Worm (Caenorhabditis elegans) whole organism, young adult: ENCODE measurements around the gene ttr-44.

Experiments used
- B0261.1 ChIP-seq: sonication (generic microtip); optimal IDR thresholded peaks from 2 replicates; lab custom pipeline; 2016; ENCODE audit warnings: mild to moderate bottlenecking, missing genetic modification characterization, moderate library complexity, missing compliant biosample characterization
- D2030.7 ChIP-seq: fragments of 200-800 bp; sonication (Bioruptor generic); IDR thresholded peaks from 2 replicates; pipeline ENCODE4 v1.3.6; 2022; ENCODE audit warnings: missing genetic modification reagents, missing genetic modification characterization, missing compliant biosample characterization
- F23B12.7 ChIP-seq: sonication (generic microtip); optimal IDR thresholded peaks from 2 replicates; lab custom pipeline; 2017; ENCODE audit warnings: missing genetic modification characterization, mild to moderate bottlenecking, missing compliant biosample characterization, antibody characterized with exemption, moderate library complexity; ENCODE audit not compliant: insufficient read depth
- F39B2.1 ChIP-seq: fragments of 200-800 bp; sonication (Bioruptor generic); IDR thresholded peaks from 2 replicates; pipeline ENCODE4 v1.3.6; 2022; ENCODE audit warnings: missing genetic modification reagents, missing genetic modification characterization, missing compliant biosample characterization
- F55B11.4 ChIP-seq: sonication (generic microtip); optimal IDR thresholded peaks from 2 replicates; lab custom pipeline; 2016; ENCODE audit warnings: missing compliant biosample characterization, missing genetic modification characterization, borderline replicate concordance; ENCODE audit not compliant: insufficient read depth
- K12H6.12 ChIP-seq: fragments of 200-800 bp; sonication (Bioruptor generic); optimal IDR thresholded peaks from 2 replicates; lab custom pipeline; 2018; ENCODE audit warnings: mild to moderate bottlenecking, missing genetic modification characterization, missing compliant biosample characterization
- ZK185.1 ChIP-seq: sonication (generic microtip); optimal IDR thresholded peaks from 2 replicates; lab custom pipeline; 2016; ENCODE audit warnings: mild to moderate bottlenecking, missing genetic modification characterization, missing compliant biosample characterization; ENCODE audit not compliant: poor library complexity, severe bottlenecking
- akir-1 ChIP-seq: fragments of 200-800 bp; sonication (Bioruptor generic); optimal IDR thresholded peaks from 2 replicates; lab custom pipeline; 2018; ENCODE audit warnings: mild to moderate bottlenecking, missing genetic modification characterization, moderate library complexity, missing compliant biosample characterization
- bed-1 ChIP-seq: fragments of 200-800 bp; sonication (Bioruptor generic); IDR thresholded peaks from 2 replicates; pipeline ENCODE4 v1.3.6; 2022; ENCODE audit warnings: missing genetic modification reagents, missing genetic modification characterization, missing compliant biosample characterization
- ceh-58 ChIP-seq: fragments of 200-800 bp; sonication (Bioruptor generic); IDR thresholded peaks from 2 replicates; pipeline ENCODE4 v1.3.6; 2022; ENCODE audit warnings: missing genetic modification characterization, missing compliant biosample characterization
- chd-7 ChIP-seq: sonication (generic microtip); optimal IDR thresholded peaks from 2 replicates; lab custom pipeline; 2016; ENCODE audit warnings: mild to moderate bottlenecking, missing genetic modification characterization, moderate library complexity, missing compliant biosample characterization
- egrh-3 ChIP-seq: fragments of 200-800 bp; sonication (Bioruptor generic); IDR thresholded peaks from 2 replicates; pipeline ENCODE4 v1.3.6; 2022; ENCODE audit warnings: missing genetic modification reagents, missing genetic modification characterization, missing compliant biosample characterization
- ets-4 ChIP-seq: fragments of 200-800 bp; sonication (Bioruptor generic); optimal IDR thresholded peaks from 2 replicates; lab custom pipeline; 2018; ENCODE audit warnings: mild to moderate bottlenecking, missing genetic modification characterization, missing compliant biosample characterization
- him-1 ChIP-seq: sonication (generic microtip); optimal IDR thresholded peaks from 2 replicates; lab custom pipeline; 2016; ENCODE audit warnings: missing genotype, missing genetic modification reagents, missing genetic modification characterization, missing compliant biosample characterization
- hrde-1 ChIP-seq: sonication (generic microtip); optimal IDR thresholded peaks from 2 replicates; lab custom pipeline; 2016; ENCODE audit warnings: missing genetic modification characterization, mild to moderate bottlenecking, missing compliant biosample characterization, moderate library complexity, missing genotype, missing genetic modification reagents, borderline replicate concordance
- let-607 ChIP-seq, 2 experiments: fragments of 200-800 bp in 1 of 2; sonication (Bioruptor generic) in 1 of 2; sonication (generic microtip) in 1 of 2; optimal IDR thresholded peaks; 2 replicates each; lab custom pipeline; 2016 to 2018; ENCODE audit warnings: mild to moderate bottlenecking in 2 of 2, missing compliant biosample characterization in 2 of 2, missing genetic modification characterization in 2 of 2, moderate library complexity in 2 of 2, missing genotype in 1 of 2
- lsl-1 ChIP-seq: fragments of 200-800 bp; sonication (Bioruptor generic); optimal IDR thresholded peaks from 2 replicates; lab custom pipeline; 2018; ENCODE audit warnings: mild to moderate bottlenecking, missing genetic modification characterization, moderate library complexity, missing compliant biosample characterization
- madf-3 ChIP-seq: fragments of 200-800 bp; sonication (Bioruptor generic); IDR thresholded peaks from 2 replicates; pipeline ENCODE4 v1.3.6; 2022; ENCODE audit warnings: missing genetic modification reagents, missing genetic modification characterization, missing compliant biosample characterization
- madf-8 ChIP-seq: fragments of 200-800 bp; sonication (Bioruptor generic); conservative IDR thresholded peaks from 2 replicates; pipeline ENCODE4 v1.3.6; 2022; ENCODE audit warnings: missing genetic modification reagents, missing genetic modification characterization, missing compliant biosample characterization
- mel-28 ChIP-seq: sonication (generic microtip); optimal IDR thresholded peaks from 2 replicates; lab custom pipeline; 2016; ENCODE audit warnings: borderline replicate concordance, mild to moderate bottlenecking, missing genetic modification characterization, missing compliant biosample characterization
- nfyb-1 ChIP-seq: fragments of 200-800 bp; sonication (Bioruptor generic); IDR thresholded peaks from 2 replicates; pipeline ENCODE4 v1.3.6; 2022; ENCODE audit warnings: missing genetic modification reagents, missing genetic modification characterization, missing compliant biosample characterization
- nhr-27 ChIP-seq: fragments of 200-800 bp; sonication (Bioruptor generic); optimal IDR thresholded peaks from 2 replicates; lab custom pipeline; 2018; ENCODE audit warnings: mild to moderate bottlenecking, missing genetic modification characterization, moderate library complexity, missing compliant biosample characterization
- nhr-80 ChIP-seq: sonication (generic microtip); optimal IDR thresholded peaks from 2 replicates; lab custom pipeline; 2016; ENCODE audit warnings: missing genetic modification characterization, missing compliant biosample characterization
- rec-8 ChIP-seq, 2 experiments: sonication (generic microtip); optimal IDR thresholded peaks; 2 replicates each; lab custom pipeline; 2016; ENCODE audit warnings: mild to moderate bottlenecking in 2 of 2, missing genetic modification characterization in 2 of 2, missing genetic modification reagents in 2 of 2, missing genotype in 2 of 2, missing biosample characterization in 1 of 2, missing compliant biosample characterization in 1 of 2, moderate library complexity in 1 of 2
- rpc-1 ChIP-seq, 2 experiments: fragments of 150-350 bp in 1 of 2; sonication (generic microtip) in 1 of 2; optimal IDR thresholded peaks; 2 replicates each; lab custom pipeline; 2014 to 2018; ENCODE audit warnings: missing biosample characterization in 1 of 2, missing genetic modification characterization in 1 of 2, missing genetic modification reagents in 1 of 2, missing genotype in 1 of 2
- sea-2 ChIP-seq: fragments of 200-800 bp; sonication (Bioruptor generic); IDR thresholded peaks from 2 replicates; pipeline ENCODE4 v1.3.6; 2022; ENCODE audit warnings: missing genetic modification characterization, missing compliant biosample characterization
- snpc-1.1 ChIP-seq: sonication (generic microtip); optimal IDR thresholded peaks from 2 replicates; lab custom pipeline; 2017; ENCODE audit warnings: missing genetic modification characterization, mild to moderate bottlenecking, missing compliant biosample characterization, antibody characterized with exemption, moderate library complexity, missing genotype, missing genetic modification reagents; ENCODE audit not compliant: insufficient read depth
- snpc-4 ChIP-seq, 5 experiments: fragments of 150-350 bp in 1 of 5; sonication (generic microtip) in 4 of 5; optimal IDR thresholded peaks; 2 replicates each; lab custom pipeline; 2014 to 2018; ENCODE audit warnings: missing genetic modification characterization in 5 of 5, missing biosample characterization in 3 of 5, antibody characterized with exemption in 2 of 5, mild to moderate bottlenecking in 2 of 5, missing compliant biosample characterization in 2 of 5, missing genotype in 2 of 5, moderate library complexity in 2 of 5, missing genetic modification reagents in 1 of 5
- sptf-2 ChIP-seq: fragments of 200-800 bp; sonication (Bioruptor generic); optimal IDR thresholded peaks from 2 replicates; lab custom pipeline; 2018; ENCODE audit warnings: mild to moderate bottlenecking, missing genetic modification characterization, missing compliant biosample characterization
- tbp1 ChIP-seq: fragments of 200-800 bp; sonication (Bioruptor generic); optimal IDR thresholded peaks from 2 replicates; lab custom pipeline; 2018; ENCODE audit warnings: mild to moderate bottlenecking, missing genetic modification characterization, missing compliant biosample characterization
- ztf-25 ChIP-seq: fragments of 200-800 bp; sonication (Bioruptor generic); IDR thresholded peaks from 2 replicates; pipeline ENCODE4 v1.3.6; 2022; ENCODE audit warnings: missing genetic modification reagents, missing genetic modification characterization, missing compliant biosample characterization
- ztf-26 ChIP-seq: sonication (generic microtip); optimal IDR thresholded peaks from 2 replicates; lab custom pipeline; 2017; ENCODE audit warnings: missing genetic modification characterization, missing compliant biosample characterization

The ttr-44 gene

DNA sequence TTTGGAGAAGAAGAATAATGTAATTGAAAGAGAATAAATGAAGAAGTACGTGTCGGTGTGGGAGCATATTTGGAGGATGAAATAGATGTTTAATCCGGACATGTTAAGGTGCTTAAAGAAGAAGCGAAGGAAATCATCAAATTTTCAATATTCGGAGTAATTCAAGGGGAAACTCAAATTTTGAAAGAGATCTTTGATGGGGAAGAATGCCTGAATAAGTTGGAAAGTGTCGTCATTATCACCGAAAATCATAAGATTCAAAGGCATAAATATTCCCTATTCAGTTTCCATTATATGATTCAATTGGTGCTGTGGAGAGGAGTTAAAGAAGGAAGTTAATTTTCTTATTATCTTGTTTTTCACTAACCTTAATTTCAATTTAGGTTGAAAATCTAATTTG lies 15.4 kb downstream of the ttr-44 start, which contains the start of gene semi-1:
semi-1 (minus strand) TSS at position 101 of the 400 bp plus-strand sequence.
- TF ChIP-seq sptf-2 (GFP tag; lab: Kevin White, UChicago) (no peak), snpc-4 (GFP tag; optimal IDR thresholded peaks at IDR 0.05; lab: Kevin White, UChicago) (no peak), snpc-4 (tag; optimal IDR thresholded peaks at IDR 0.05; lab: Kevin White, UChicago) (no peak)

DNA sequence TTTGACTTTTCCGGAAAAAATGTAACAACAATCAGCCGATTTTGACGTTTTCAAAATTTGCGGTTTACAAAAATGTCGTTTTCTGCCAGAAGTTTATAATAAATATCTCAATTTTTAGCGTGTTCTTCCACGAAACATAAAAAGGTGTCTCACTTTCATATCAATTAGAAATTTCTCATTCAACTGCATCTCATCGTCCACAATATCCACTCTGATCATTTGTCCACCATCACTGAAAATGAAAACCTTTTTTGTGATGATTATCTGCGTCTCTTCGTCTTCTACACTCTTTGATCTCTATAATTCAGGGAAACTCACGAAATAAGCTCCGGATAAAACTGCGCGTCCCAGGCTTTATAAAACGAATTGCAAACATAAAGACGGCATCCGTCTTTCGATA lies 18.0 kb downstream of the ttr-44 start:
- TF ChIP-seq lsl-1 (GFP tag; lab: Kevin White, UChicago): no peak
- no peak for TF ChIP-seq ZK185.1 (tag; lab: Kevin White, UChicago)
- no peak for TF ChIP-seq chd-7 (tag; lab: Kevin White, UChicago)
- no peak for TF ChIP-seq ceh-58
- TF ChIP-seq nhr-80 (tag; lab: Kevin White, UChicago): no peak
- TF ChIP-seq bed-1 (GFP tag; lab: Robert Waterston, UW): no peak
- TF ChIP-seq hrde-1: no peak
- no peak for TF ChIP-seq F23B12.7
- TF ChIP-seq rpc-1 (optimal IDR thresholded peaks at IDR 0.05; lab: Kevin White, UChicago): no peak
- TF ChIP-seq rpc-1 (tag; optimal IDR thresholded peaks at IDR 0.05; lab: Kevin White, UChicago): no peak
- no peak for TF ChIP-seq nfyb-1
- no peak for TF ChIP-seq let-607 (tag; optimal IDR thresholded peaks at IDR 0.05; lab: Kevin White, UChicago)
- no peak for TF ChIP-seq egrh-3 (GFP tag; lab: Robert Waterston, UW)
- TF ChIP-seq ztf-26 (tag; lab: Kevin White, UChicago): no peak
- TF ChIP-seq akir-1 (GFP tag; lab: Kevin White, UChicago): no peak

DNA sequence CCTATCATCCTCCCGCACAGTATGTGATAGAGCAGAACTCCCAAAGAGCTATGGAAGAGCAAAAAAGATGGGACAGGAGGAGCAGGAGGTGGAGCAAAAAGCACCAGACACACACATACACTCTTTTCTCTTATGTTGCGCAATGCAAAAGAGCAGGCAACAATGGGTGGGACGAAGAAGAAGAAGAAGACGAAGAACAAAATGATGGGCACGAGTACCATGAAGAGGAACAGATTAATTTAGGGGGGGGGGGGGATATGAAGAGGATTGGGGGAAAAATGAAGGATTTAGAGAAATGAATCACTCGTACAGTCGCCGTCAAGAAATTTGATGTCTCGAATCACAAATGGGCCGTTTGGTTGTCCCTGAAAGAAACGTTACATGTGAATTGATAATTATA lies 18.9 kb downstream of the ttr-44 start, which contains the start of gene avr-15:
avr-15 (minus strand) TSS at position 101 of the 400 bp plus-strand sequence.
- TF ChIP-seq snpc-1.1 (tag; lab: Kevin White, UChicago) (no peak), sea-2 (GFP tag; lab: Robert Waterston, UW) (no peak), K12H6.12 (tag; lab: Kevin White, UChicago) (no peak), mel-28 (no peak), him-1 (tag; lab: Kevin White, UChicago) (no peak), F39B2.1 (GFP tag; lab: Robert Waterston, UW) (no peak), ets-4 (GFP tag; lab: Kevin White, UChicago) (no peak), nhr-27 (tag; lab: Kevin White, UChicago) (no peak), madf-3 (GFP tag; lab: Robert Waterston, UW) (no peak), F55B11.4 (tag; lab: Kevin White, UChicago) (no peak)

DNA sequence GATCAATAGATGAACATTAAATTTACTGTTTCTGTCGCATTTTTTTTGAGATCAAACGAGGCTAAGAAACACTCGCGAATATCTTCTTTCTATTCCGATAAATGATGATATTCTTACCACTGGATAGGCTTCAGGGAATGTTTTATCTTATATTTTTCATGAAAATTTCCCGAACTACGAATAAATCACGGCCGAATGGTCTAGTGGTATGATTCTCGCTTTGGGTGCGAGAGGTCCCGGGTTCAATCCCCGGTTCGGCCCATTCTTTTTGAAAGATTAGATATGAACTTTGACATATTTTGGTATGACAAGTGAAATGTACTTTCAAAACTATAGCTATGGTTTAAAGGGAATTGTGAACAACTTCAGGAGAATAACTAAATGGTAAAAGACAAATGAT lies 21.0 kb downstream of the ttr-44 start:
- 0 out of 2 replicates have a peak, but pooled peaks have one; percentile 63 for TF ChIP-seq ztf-25 (GFP tag; lab: Robert Waterston, UW)
- peak; percentile 46 for TF ChIP-seq rpc-1 (optimal IDR thresholded peaks at IDR 0.05; lab: Kevin White, UChicago)
- TF ChIP-seq rpc-1 (tag; optimal IDR thresholded peaks at IDR 0.05; lab: Kevin White, UChicago): peak; percentile 74
- peak; percentile 40; the same call in 1 of the 2 replicates for TF ChIP-seq D2030.7 (GFP tag; lab: Robert Waterston, UW)
- TF ChIP-seq B0261.1 (tag; lab: Kevin White, UChicago): peak; percentile 56
- TF ChIP-seq tbp1 (GFP tag; lab: Kevin White, UChicago): peak; percentile 80
- 0 out of 2 replicates have a peak, but pooled peaks have one; percentile 17 for TF ChIP-seq madf-8 (GFP tag; lab: Robert Waterston, UW)
- peak in 1 of 2 experiments; percentile 13 for TF ChIP-seq rec-8 (tag; optimal IDR thresholded peaks at IDR 0.05; lab: Kevin White, UChicago)
- TF ChIP-seq him-1 (tag; lab: Kevin White, UChicago): peak; percentile 11
